Worm (Caenorhabditis elegans) whole organism, L3 larva: Measurements from ENCODE around the gene F48G7.9.

Experiments used
- R02D3.7 ChIP-seq: fragments of 150-350 bp; optimal IDR thresholded peaks from 2 replicates; lab custom pipeline; 2014; ENCODE audit warnings: missing biosample characterization, missing genetic modification characterization
- ZK546.5 ChIP-seq: sonication (generic microtip); optimal IDR thresholded peaks from 2 replicates; lab custom pipeline; 2017; ENCODE audit warnings: missing biosample characterization, missing genetic modification characterization
- aly-2 ChIP-seq: fragments of 150-350 bp; optimal IDR thresholded peaks from 2 replicates; lab custom pipeline; 2014; ENCODE audit warnings: missing biosample characterization, missing genetic modification characterization
- ama-1 ChIP-seq: fragments of 150-350 bp; optimal IDR thresholded peaks from 2 replicates; lab custom pipeline; 2018
- ceh-28 ChIP-seq: fragments of 150-350 bp; optimal IDR thresholded peaks from 2 replicates; lab custom pipeline; 2014; ENCODE audit warnings: missing biosample characterization, missing genetic modification reagents, missing genetic modification characterization
- ceh-9 ChIP-seq: sonication (generic microtip); optimal IDR thresholded peaks from 2 replicates; lab custom pipeline; 2018; ENCODE audit warnings: missing biosample characterization, missing genetic modification characterization
- daf-12 ChIP-seq: fragments of 150-350 bp; optimal IDR thresholded peaks from 2 replicates; lab custom pipeline; 2014; ENCODE audit warnings: missing biosample characterization, missing genetic modification reagents, missing genetic modification characterization
- egl-27 ChIP-seq: sonication (generic microtip); optimal IDR thresholded peaks from 4 replicates; lab custom pipeline; 2017; ENCODE audit warnings: missing biosample characterization, missing genetic modification reagents, missing genetic modification characterization
- egl-5 ChIP-seq: fragments of 150-350 bp; optimal IDR thresholded peaks from 2 replicates; lab custom pipeline; 2017; ENCODE audit warnings: missing biosample characterization, missing genetic modification reagents, missing genetic modification characterization, inconsistent platforms
- elt-1 ChIP-seq: fragments of 150-350 bp; optimal IDR thresholded peaks from 2 replicates; lab custom pipeline; 2014; ENCODE audit warnings: missing biosample characterization, missing genetic modification characterization
- elt-2 ChIP-seq: sonication (generic microtip); optimal IDR thresholded peaks from 2 replicates; lab custom pipeline; 2016; ENCODE audit warnings: missing genetic modification reagents, mild to moderate bottlenecking, missing genetic modification characterization, missing compliant biosample characterization
- elt-3 ChIP-seq, 3 experiments: fragments of 150-350 bp in 1 of 3; sonication (generic microtip) in 2 of 3; optimal IDR thresholded peaks; 2 replicates in 2 of 3; 4 replicates in 1 of 3; lab custom pipeline; 2014 to 2017; ENCODE audit warnings: missing biosample characterization in 3 of 3, missing genetic modification characterization in 3 of 3
- eor-1 ChIP-seq, 2 experiments: fragments of 150-350 bp; optimal IDR thresholded peaks; 2 replicates each; lab custom pipeline; 2014 to 2018; ENCODE audit warnings: missing biosample characterization in 2 of 2, missing genetic modification characterization in 2 of 2
- fkh-2 ChIP-seq: fragments of 150-350 bp; optimal IDR thresholded peaks from 2 replicates; lab custom pipeline; 2014; ENCODE audit warnings: missing biosample characterization, missing genetic modification reagents, missing genetic modification characterization
- fos-1 ChIP-seq: fragments of 150-350 bp; optimal IDR thresholded peaks from 2 replicates; lab custom pipeline; 2014; ENCODE audit warnings: missing biosample characterization, missing genetic modification characterization
- hmg-11 ChIP-seq: sonication (generic microtip); optimal IDR thresholded peaks from 2 replicates; lab custom pipeline; 2016; ENCODE audit warnings: missing genetic modification characterization, missing compliant biosample characterization
- jun-1 ChIP-seq: fragments of 150-350 bp; optimal IDR thresholded peaks from 2 replicates; lab custom pipeline; 2014; ENCODE audit warnings: missing biosample characterization, missing genetic modification reagents, missing genetic modification characterization
- lin-15B ChIP-seq: fragments of 150-350 bp; optimal IDR thresholded peaks from 2 replicates; lab custom pipeline; 2014; ENCODE audit warnings: missing biosample characterization, missing genetic modification characterization
- lsy-12 ChIP-seq: sonication (generic microtip); optimal IDR thresholded peaks from 2 replicates; lab custom pipeline; 2016; ENCODE audit warnings: mild to moderate bottlenecking, missing genetic modification characterization, missing compliant biosample characterization
- mdl-1 ChIP-seq: fragments of 150-350 bp; optimal IDR thresholded peaks from 2 replicates; lab custom pipeline; 2014; ENCODE audit warnings: missing biosample characterization, missing genetic modification characterization
- mml-1 ChIP-seq: fragments of 150-350 bp; sonication (generic microtip); optimal IDR thresholded peaks from 3 replicates; lab custom pipeline; 2014; ENCODE audit warnings: missing biosample characterization, missing genetic modification characterization
- nfya-1 ChIP-seq: sonication (generic microtip); optimal IDR thresholded peaks from 2 replicates; lab custom pipeline; 2017; ENCODE audit warnings: missing genetic modification characterization, mild to moderate bottlenecking, missing compliant biosample characterization, antibody characterized with exemption, moderate library complexity; ENCODE audit not compliant: insufficient read depth
- nhr-12 ChIP-seq: fragments of 150-350 bp; optimal IDR thresholded peaks from 2 replicates; lab custom pipeline; 2014; ENCODE audit warnings: missing biosample characterization, missing genetic modification characterization
- nhr-23 ChIP-seq: fragments of 150-350 bp; optimal IDR thresholded peaks from 2 replicates; lab custom pipeline; 2014; ENCODE audit warnings: missing biosample characterization, missing genetic modification reagents, missing genetic modification characterization
- nhr-237 ChIP-seq: fragments of 150-350 bp; optimal IDR thresholded peaks from 2 replicates; lab custom pipeline; 2014; ENCODE audit warnings: missing biosample characterization, missing genetic modification characterization
- nhr-25 ChIP-seq: sonication (generic microtip); optimal IDR thresholded peaks from 2 replicates; lab custom pipeline; 2017; ENCODE audit warnings: missing biosample characterization, missing genetic modification characterization
- nhr-67 ChIP-seq: fragments of 150-350 bp; optimal IDR thresholded peaks from 2 replicates; lab custom pipeline; 2014; ENCODE audit warnings: missing biosample characterization, missing genetic modification characterization
- nhr-76 ChIP-seq: fragments of 150-350 bp; sonication (generic microtip); optimal IDR thresholded peaks from 5 replicates; lab custom pipeline; 2014; ENCODE audit warnings: missing biosample characterization, missing genetic modification characterization
- pha-4 ChIP-seq: fragments of 150-350 bp; optimal IDR thresholded peaks from 2 replicates; lab custom pipeline; 2014; ENCODE audit warnings: missing biosample characterization, missing genetic modification reagents, missing genetic modification characterization
- pqm-1 ChIP-seq: fragments of 150-350 bp; optimal IDR thresholded peaks from 2 replicates; lab custom pipeline; 2017; ENCODE audit warnings: missing biosample characterization, missing genetic modification characterization, inconsistent platforms
- skn-1 ChIP-seq: fragments of 150-350 bp; optimal IDR thresholded peaks from 2 replicates; lab custom pipeline; 2014; ENCODE audit warnings: missing biosample characterization, missing genetic modification characterization
- snpc-4 ChIP-seq: fragments of 150-350 bp; optimal IDR thresholded peaks from 2 replicates; lab custom pipeline; 2014; ENCODE audit warnings: missing biosample characterization, missing genetic modification characterization
- tbx-2 ChIP-seq: sonication (generic microtip); optimal IDR thresholded peaks from 2 replicates; lab custom pipeline; 2016; ENCODE audit warnings: mild to moderate bottlenecking, missing genetic modification characterization, missing compliant biosample characterization
- unc-62 ChIP-seq: fragments of 150-350 bp; sonication (generic microtip); optimal IDR thresholded peaks from 4 replicates; lab custom pipeline; 2014; ENCODE audit warnings: missing biosample characterization, missing genetic modification reagents, missing genetic modification characterization
- zag-1 ChIP-seq: fragments of 150-350 bp; optimal IDR thresholded peaks from 2 replicates; lab custom pipeline; 2014; ENCODE audit warnings: missing biosample characterization, missing genetic modification characterization
- ztf-4 ChIP-seq: fragments of 150-350 bp; optimal IDR thresholded peaks from 2 replicates; lab custom pipeline; 2014; ENCODE audit warnings: missing biosample characterization, missing genetic modification characterization

F48G7.9 gene

ce11 chrV:636281-636680, 7.9 kb upstream of the F48G7.9 start, which contains the start of gene pals-31:
Gene pals-31 (plus strand): TSS chrV:636581.
- no peak for TF ChIP-seq eor-1 (tag; optimal IDR thresholded peaks at IDR 0.05; lab: Kevin White, UChicago)
- TF ChIP-seq lsy-12, result no peak
- no peak for TF ChIP-seq nhr-12 (tag; lab: Kevin White, UChicago)
- TF ChIP-seq daf-12 (tag; lab: Kevin White, UChicago), result no peak
- no peak for TF ChIP-seq mdl-1 (tag; lab: Kevin White, UChicago)
- no peak for TF ChIP-seq nhr-237
- TF ChIP-seq elt-1 (tag; lab: Kevin White, UChicago), result no peak
- TF ChIP-seq ZK546.5, result no peak
- TF ChIP-seq jun-1 (tag; lab: Kevin White, UChicago), result no peak
- no peak for TF ChIP-seq fkh-2 (tag; lab: Kevin White, UChicago)
- TF ChIP-seq pqm-1, result no peak
- no peak for TF ChIP-seq ceh-9 (tag; lab: Kevin White, UChicago)
- no peak for TF ChIP-seq hmg-11 (tag; lab: Kevin White, UChicago)
- no peak for TF ChIP-seq zag-1 (tag; lab: Kevin White, UChicago)
- no peak for TF ChIP-seq ceh-28 (tag; lab: Kevin White, UChicago)
- no peak for TF ChIP-seq egl-27 (tag; lab: Kevin White, UChicago)
- TF ChIP-seq aly-2 (tag; lab: Kevin White, UChicago), result no peak
- no peak for TF ChIP-seq nhr-76 (tag; lab: Kevin White, UChicago)
- no peak for TF ChIP-seq fos-1 (tag; lab: Kevin White, UChicago)
- TF ChIP-seq nhr-67 (tag; lab: Kevin White, UChicago), result no peak

- no peak for TF ChIP-seq mdl-1 (tag; lab: Kevin White, UChicago)
- peak; percentile 89 for TF ChIP-seq snpc-4
- TF ChIP-seq nhr-23 (tag; lab: Kevin White, UChicago), result peak; percentile 40
- TF ChIP-seq egl-5 (tag; lab: Kevin White, UChicago), result no peak
- TF ChIP-seq eor-1 (tag; optimal IDR thresholded peaks at IDR 0.05; lab: Kevin White, UChicago), result no peak
- TF ChIP-seq egl-27 (tag; lab: Kevin White, UChicago), result no peak
- peak; percentile 35 for TF ChIP-seq nhr-25 (tag; lab: Kevin White, UChicago)
- no peak for TF ChIP-seq fkh-2 (tag; lab: Kevin White, UChicago)
- no peak for TF ChIP-seq fos-1 (tag; lab: Kevin White, UChicago)
- TF ChIP-seq elt-2, result peak; percentile 51
- TF ChIP-seq nfya-1, result no peak
- TF ChIP-seq hmg-11 (tag; lab: Kevin White, UChicago), result no peak
- no peak for TF ChIP-seq R02D3.7
- TF ChIP-seq ceh-28 (tag; lab: Kevin White, UChicago), result no peak
- peak; percentile 51 for TF ChIP-seq pqm-1
- no peak for TF ChIP-seq jun-1 (tag; lab: Kevin White, UChicago)
- no peak for TF ChIP-seq ztf-4 (tag; lab: Kevin White, UChicago)
- no peak for TF ChIP-seq unc-62 (GFP tag; lab: Kevin White, UChicago)
- no peak for TF ChIP-seq elt-3 (tag; optimal IDR thresholded peaks at IDR 0.05; lab: Kevin White, UChicago)
- no peak for TF ChIP-seq nhr-67 (tag; lab: Kevin White, UChicago)
- TF ChIP-seq nhr-237, result no peak
- TF ChIP-seq aly-2 (tag; lab: Kevin White, UChicago), result no peak
- TF ChIP-seq ama-1 (lab: Kevin White, UChicago), result no peak
- peak; percentile 52 for TF ChIP-seq pha-4 (tag; lab: Kevin White, UChicago)
- no peak for TF ChIP-seq skn-1
- TF ChIP-seq nhr-76 (tag; lab: Kevin White, UChicago), result no peak
Observed at ce11 chrV:635630-636029, 7.2 kb upstream of the F48G7.9 start.

ce11 chrV:634855-635254, 6.4 kb upstream of the F48G7.9 start, which contains the start of gene F48G7.10:
Gene F48G7.10 (minus strand): TSS chrV:634955.
- TF ChIP-seq egl-5 (tag; lab: Kevin White, UChicago) (no peak), nhr-23 (tag; lab: Kevin White, UChicago) (no peak), elt-1 (tag; lab: Kevin White, UChicago) (no peak), pha-4 (tag; lab: Kevin White, UChicago) (no peak), tbx-2 (tag; lab: Kevin White, UChicago) (no peak), mml-1 (tag; lab: Kevin White, UChicago) (no peak), zag-1 (tag; lab: Kevin White, UChicago) (no peak), mdl-1 (tag; lab: Kevin White, UChicago) (no peak), lsy-12 (no peak), fkh-2 (tag; lab: Kevin White, UChicago) (no peak), lin-15B (tag; lab: Kevin White, UChicago) (no peak)

ce11 chrV:631832-632231, 3.4 kb upstream of the F48G7.9 start:
- TF ChIP-seq snpc-4, result peak; percentile 8
- peak; percentile 25 for TF ChIP-seq elt-2
- TF ChIP-seq mml-1 (tag; lab: Kevin White, UChicago), result no peak
- TF ChIP-seq pha-4 (tag; lab: Kevin White, UChicago), result peak; percentile 59
- peak; percentile 10 for TF ChIP-seq pqm-1
- TF ChIP-seq zag-1 (tag; lab: Kevin White, UChicago), result no peak
